Fruit fly (Drosophila melanogaster) S2 (cell line): ENCODE measurements around the gene Kap-alpha3.

ENCODE experiments used
- CG8478 ChIP-seq: fragments of >200 bp; optimal IDR thresholded peaks from 2 replicates; lab custom pipeline; 2018
- CTCF ChIP-seq, 2 experiments: fragments of >200 bp; optimal IDR thresholded peaks; 2 replicates each; lab custom pipeline; 2018

dm6 chr3R:9551659-9552435, 25.7 kb downstream of the Kap-alpha3 start, which contains the start of the genes mura and RnpS1:
- TF ChIP-seq CG8478 (lab: Kevin White, UChicago): no peak
- no peak for TF ChIP-seq CTCF (optimal IDR thresholded peaks at IDR 0.05; lab: Kevin White, UChicago)
